Worm (Caenorhabditis elegans): ENCODE results near the gene B0272.3.

The B0272.3 gene

ce11 chrX:9467573-9467972 lies 36.3 kb downstream of the B0272.3 start:
- peak; percentile 69 for TF ChIP-seq W03F9.2 (tag; optimal IDR thresholded peaks at IDR 0.05)
- peak; percentile 73 for TF ChIP-seq dao-5 (tag; optimal IDR thresholded peaks at IDR 0.05)
- peak; percentile 86 for TF ChIP-seq him-1 (tag; optimal IDR thresholded peaks at IDR 0.05)

DNA sequence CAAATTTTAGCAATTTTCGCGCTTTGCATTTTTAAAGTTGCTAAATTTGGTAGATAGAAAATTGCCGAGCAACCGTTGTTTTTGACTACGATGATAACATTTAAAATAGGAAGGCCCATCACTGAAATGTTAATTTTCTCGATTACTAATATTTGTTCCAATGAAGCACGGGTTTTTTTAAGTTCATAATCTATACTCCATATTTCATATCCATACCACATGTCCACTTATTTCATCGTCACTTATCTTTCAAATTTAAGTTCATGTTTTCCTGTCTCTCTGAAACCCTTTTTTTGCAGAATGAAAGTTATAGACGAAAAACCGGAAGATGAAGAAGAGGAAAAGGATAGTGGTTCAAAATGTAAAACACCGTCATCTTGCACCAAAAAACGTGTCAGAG lies 40.9 kb downstream of the B0272.3 start, which contains the start of gene gap-2:
gap-2 (plus strand) TSS at position 301 of the 400 bp plus-strand sequence.
- no peak for TF ChIP-seq him-1 (tag; optimal IDR thresholded peaks at IDR 0.05)
- no peak for TF ChIP-seq dao-5 (tag; optimal IDR thresholded peaks at IDR 0.05)
- TF ChIP-seq W03F9.2 (tag; optimal IDR thresholded peaks at IDR 0.05), result no peak

- TF ChIP-seq him-1 (tag; optimal IDR thresholded peaks at IDR 0.05), result no peak
- no peak for TF ChIP-seq dao-5 (tag; optimal IDR thresholded peaks at IDR 0.05)
- TF ChIP-seq W03F9.2 (tag; optimal IDR thresholded peaks at IDR 0.05), result no peak
Measured at ce11 chrX:9476752-9477151, 45.5 kb downstream of the B0272.3 start.
